Fruit fly (Drosophila melanogaster): ENCODE data around the gene mbo.

DNA sequence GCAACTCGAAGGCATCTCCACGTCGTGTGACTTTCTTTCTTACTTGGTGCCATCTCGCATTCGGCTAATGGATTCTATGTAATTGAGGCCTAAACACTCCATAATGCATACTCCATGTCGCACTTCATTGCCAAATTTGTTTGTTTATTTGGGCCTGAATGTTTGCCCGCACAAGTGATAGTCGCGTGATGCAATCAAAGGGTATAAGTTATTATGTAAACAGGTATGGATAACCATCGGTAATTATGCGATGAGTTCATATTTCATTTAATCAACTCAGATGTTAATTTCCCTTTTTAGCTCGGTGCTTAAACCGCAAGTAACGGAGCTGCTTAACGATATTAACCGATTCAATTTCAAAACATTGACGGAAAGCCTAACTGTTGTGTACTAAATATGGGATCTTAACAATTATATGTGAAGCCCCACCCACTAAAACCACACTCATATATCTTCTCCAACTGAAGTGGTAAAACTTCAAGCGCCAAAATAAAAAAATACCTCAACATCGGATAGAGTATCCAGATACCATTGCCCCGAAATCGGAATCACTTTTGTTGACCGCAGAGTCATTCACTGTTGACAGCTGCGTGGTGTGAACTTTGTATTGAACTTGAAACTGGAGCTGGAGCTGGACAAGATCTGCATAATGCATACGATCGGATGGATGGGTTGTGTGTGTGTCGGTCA is 34.1 kb downstream of the mbo start:
- TF ChIP-seq CG4617 (GFP tag; optimal IDR thresholded peaks at IDR 0.05; ENCODE audit: borderline replicate concordance) (no peak), Trl (optimal IDR thresholded peaks at IDR 0.05) (no peak), Trl (GFP tag; optimal IDR thresholded peaks at IDR 0.05) (no peak), Gsc (GFP tag; IDR thresholded peaks at IDR 0.05) (no peak), dan (GFP tag; IDR thresholded peaks at IDR 0.05) (no peak), CG17912 (GFP tag; optimal IDR thresholded peaks at IDR 0.05) (no peak), org-1 (GFP tag; optimal IDR thresholded peaks at IDR 0.05) (no peak), CTCF (GFP tag; optimal IDR thresholded peaks at IDR 0.05) (no peak), CG16815 (GFP tag; optimal IDR thresholded peaks at IDR 0.05) (no peak), fd96Cb (tag; optimal IDR thresholded peaks at IDR 0.05) (no peak), trh (GFP tag; optimal IDR thresholded peaks at IDR 0.05) (no peak), H15 (GFP tag; IDR thresholded peaks at IDR 0.05) (no peak)
